Fruit fly (Drosophila melanogaster): Measurements from ENCODE around the gene ND-B14.5A.

ND-B14.5A gene

DNA sequence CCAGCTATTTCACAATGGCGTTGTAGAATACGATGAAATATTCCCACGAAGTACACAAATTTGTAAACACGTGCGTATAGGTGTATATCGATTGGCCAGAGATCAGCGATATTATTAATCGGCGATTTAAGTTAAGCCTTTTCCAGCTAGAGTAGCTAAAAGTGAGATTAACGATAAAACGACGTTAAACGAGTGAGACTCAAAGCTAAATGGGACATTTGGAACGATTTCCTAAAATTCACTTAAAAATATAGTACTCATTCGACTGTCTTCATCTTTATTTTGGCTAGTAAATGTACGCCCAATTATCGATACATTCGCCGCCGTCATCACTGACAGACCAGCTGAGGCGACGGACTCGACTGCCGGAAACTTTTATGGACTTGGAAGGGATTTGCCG is 12.2 kb downstream of the ND-B14.5A start, which contains the start of the genes Nmd3 and CG17776 (continued):
- TF ChIP-seq oc (tag; optimal IDR thresholded peaks at IDR 0.05) (no peak), CG34376 (GFP tag; optimal IDR thresholded peaks at IDR 0.05) (peak; percentile 1), dimm (GFP tag; IDR thresholded peaks at IDR 0.05) (no peak), CG9797 (GFP tag; optimal IDR thresholded peaks at IDR 0.05) (peak; percentile 4), psq (GFP tag; optimal IDR thresholded peaks at IDR 0.05) (no peak), onecut (GFP tag; IDR thresholded peaks at IDR 0.05) (0 out of 2 replicates have a peak, but pooled peaks have one; percentile 6), abd-A (tag; optimal IDR thresholded peaks at IDR 0.05) (no peak), C15 (GFP tag; IDR thresholded peaks at IDR 0.05) (no peak), CG4404 (GFP tag; IDR thresholded peaks at IDR 0.05) (no peak), unc-4 (GFP tag; IDR thresholded peaks at IDR 0.05; ENCODE audit: partially characterized antibody) (peak; percentile 69), al (GFP tag; IDR thresholded peaks at IDR 0.05) (no peak), NK7.1 (GFP tag; optimal IDR thresholded peaks at IDR 0.05) (no peak), run (tag; optimal IDR thresholded peaks at IDR 0.05) (no peak), CG7357 (GFP tag; IDR thresholded peaks at IDR 0.05) (no peak), CG1024 (GFP tag; IDR thresholded peaks at IDR 0.05) (no peak), CG34224 (GFP tag; IDR thresholded peaks at IDR 0.05; ENCODE audit: partially characterized antibody) (peak; percentile 83), Mrtf (GFP tag; IDR thresholded peaks at IDR 0.05) (no peak), pita (GFP tag; optimal IDR thresholded peaks at IDR 0.05) (no peak), CG13123 (GFP tag; optimal IDR thresholded peaks at IDR 0.05) (no peak), CG13894 (tag; optimal IDR thresholded peaks at IDR 0.05) (no peak), Fer3 (tag; optimal IDR thresholded peaks at IDR 0.05) (no peak), CG10431 (GFP tag; optimal IDR thresholded peaks at IDR 0.05) (no peak), D19A (tag; optimal IDR thresholded peaks at IDR 0.05) (no peak), CG18476 (GFP tag; optimal IDR thresholded peaks at IDR 0.05) (no peak), CG6854 (GFP tag; optimal IDR thresholded peaks at IDR 0.05) (no peak), D19B (GFP tag; optimal IDR thresholded peaks at IDR 0.05) (no peak), Adf1 (GFP tag; IDR thresholded peaks at IDR 0.05) (no peak), CG15011 (GFP tag; optimal IDR thresholded peaks at IDR 0.05) (no peak), Tbp (GFP tag; optimal IDR thresholded peaks at IDR 0.05) (peak; percentile 30), sob (GFP tag; IDR thresholded peaks at IDR 0.05) (no peak), ase (GFP tag; IDR thresholded peaks at IDR 0.05) (no peak), peb (GFP tag; IDR thresholded peaks at IDR 0.05) (no peak), NFAT (GFP tag; IDR thresholded peaks at IDR 0.05) (no peak), CG14860 (GFP tag; IDR thresholded peaks at IDR 0.05; ENCODE audit: partially characterized antibody) (peak; percentile 78), Ptx1 (GFP tag; IDR thresholded peaks at IDR 0.05) (no peak), Dip2 (GFP tag; IDR thresholded peaks at IDR 0.05) (no peak), CG8944 (GFP tag; optimal IDR thresholded peaks at IDR 0.05) (no peak), luna (GFP tag; optimal IDR thresholded peaks at IDR 0.05) (no peak), toy (GFP tag; IDR thresholded peaks at IDR 0.05) (no peak), CG6654 (GFP tag; optimal IDR thresholded peaks at IDR 0.05) (no peak), Nf-YA (GFP tag; IDR thresholded peaks at IDR 0.05) (no peak), CG31441 (GFP tag; IDR thresholded peaks at IDR 0.05) (no peak), Fer2 (tag; optimal IDR thresholded peaks at IDR 0.05) (no peak), CG12942 (GFP tag; optimal IDR thresholded peaks at IDR 0.05) (no peak), hbn (GFP tag; IDR thresholded peaks at IDR 0.05; ENCODE audit: partially characterized antibody) (peak; percentile 63), vnd (GFP tag; IDR thresholded peaks at IDR 0.05; ENCODE audit: partially characterized antibody) (peak; percentile 83), CG14667 (GFP tag; IDR thresholded peaks at IDR 0.05) (no peak), Lpt (GFP tag; optimal IDR thresholded peaks at IDR 0.05) (no peak), btn (GFP tag; optimal IDR thresholded peaks at IDR 0.05) (no peak), gro (GFP tag; optimal IDR thresholded peaks at IDR 0.05) (no peak), grn (GFP tag; optimal IDR thresholded peaks at IDR 0.05) (no peak), CG1832 (GFP tag; optimal IDR thresholded peaks at IDR 0.05) (no peak), gce (GFP tag; IDR thresholded peaks at IDR 0.05) (no peak)
